Fruit fly (Drosophila melanogaster): ENCODE data around the gene Iru.
A peak's percentile ranks its signal among the peaks of the same experiment; 100 is the strongest.

The Iru gene

DNA sequence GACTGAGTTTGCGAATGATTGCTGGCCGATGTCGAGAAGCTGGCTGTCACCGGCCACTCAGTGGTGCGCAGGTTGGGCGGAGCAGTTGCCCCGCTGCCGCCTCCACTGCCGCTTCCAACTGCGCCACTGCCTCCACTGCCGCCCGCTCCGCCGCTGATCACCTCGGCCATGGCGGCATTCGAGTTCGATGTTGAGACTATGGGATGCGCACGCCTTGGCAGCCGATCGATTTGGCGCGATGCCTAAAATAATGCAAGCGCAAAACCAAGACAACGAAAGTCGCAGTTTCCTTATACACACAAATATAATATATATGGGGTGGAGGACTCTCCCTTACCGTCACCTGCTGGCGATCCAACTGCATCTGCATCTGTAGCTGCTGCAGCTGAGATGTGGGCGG, 5.5 kb downstream of the Iru start:
- no peak for TF ChIP-seq CTCF (optimal IDR thresholded peaks at IDR 0.05)
- TF ChIP-seq CG8478 (optimal IDR thresholded peaks at IDR 0.05), result no peak

DNA sequence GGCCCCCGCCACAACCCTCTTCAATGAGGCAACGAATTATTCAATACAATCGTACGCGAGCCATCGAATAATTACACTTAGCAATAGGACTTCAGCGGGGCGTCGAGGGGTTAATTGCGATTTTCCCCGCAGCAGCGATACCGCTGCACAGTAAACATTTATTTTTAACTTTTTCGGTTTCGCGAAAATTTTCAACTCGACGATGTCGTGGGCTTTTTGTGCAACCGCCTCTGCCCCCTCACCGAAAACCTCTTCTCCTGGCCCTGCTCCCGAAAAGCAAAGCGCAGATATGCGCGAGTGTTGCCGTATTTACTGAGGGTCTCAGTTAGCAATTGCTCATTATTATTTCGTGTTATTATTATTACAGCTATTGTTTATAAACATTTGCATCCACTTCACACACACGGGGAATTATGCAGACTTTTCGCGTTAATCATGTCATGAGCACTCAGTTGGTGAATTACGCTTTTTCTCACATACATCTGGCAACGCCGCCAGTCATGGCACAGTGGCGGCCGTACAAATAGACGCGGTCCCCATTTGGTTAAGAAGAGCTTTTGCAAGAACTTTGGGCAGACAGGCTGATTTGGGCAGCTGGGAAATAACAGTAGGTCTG, 7.6 kb downstream of the Iru start:
- no peak for TF ChIP-seq CTCF (optimal IDR thresholded peaks at IDR 0.05)
- no peak for TF ChIP-seq CG8478 (optimal IDR thresholded peaks at IDR 0.05)

DNA sequence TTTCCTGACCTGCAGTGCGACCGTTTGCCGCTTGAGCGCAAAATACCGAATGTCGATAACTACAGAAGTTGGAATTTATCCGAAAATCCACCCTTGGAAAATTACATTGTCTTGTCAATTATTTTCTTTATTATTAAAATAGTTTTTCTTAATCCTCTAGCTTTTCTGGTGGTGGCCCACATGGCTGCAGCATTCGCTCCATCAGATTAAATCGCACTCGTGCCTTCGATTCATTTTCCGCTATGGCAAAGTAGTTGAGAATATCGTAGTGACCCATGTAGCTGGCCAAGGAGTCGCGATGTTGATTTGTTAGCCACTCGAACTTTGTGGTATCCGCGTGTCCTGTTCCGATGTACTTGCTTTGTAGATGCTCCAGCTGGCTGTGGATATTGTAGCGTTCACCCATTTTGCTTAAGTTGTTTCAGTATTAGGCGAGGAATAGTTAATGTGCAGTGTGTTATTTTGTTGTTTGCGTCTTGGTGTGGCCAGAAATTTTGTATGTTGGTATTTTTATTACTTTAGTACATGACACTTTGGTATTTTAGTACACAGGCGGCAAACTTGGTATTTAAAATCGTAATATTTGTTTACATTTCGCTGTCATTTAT, 8.7 kb downstream of the Iru start, which contains the start of the genes Kcmf1, Sf3b5 and CG11986:
Kcmf1 (minus strand) TSS at position 51 of the 608 bp plus-strand sequence.
Sf3b5 (minus strand) TSS at position 483 of the 608 bp plus-strand sequence.
CG11986 (plus strand) TSS at position 588 of the 608 bp plus-strand sequence.
- TF ChIP-seq CG8478 (optimal IDR thresholded peaks at IDR 0.05), result no peak
- no peak for TF ChIP-seq CTCF (optimal IDR thresholded peaks at IDR 0.05)

DNA sequence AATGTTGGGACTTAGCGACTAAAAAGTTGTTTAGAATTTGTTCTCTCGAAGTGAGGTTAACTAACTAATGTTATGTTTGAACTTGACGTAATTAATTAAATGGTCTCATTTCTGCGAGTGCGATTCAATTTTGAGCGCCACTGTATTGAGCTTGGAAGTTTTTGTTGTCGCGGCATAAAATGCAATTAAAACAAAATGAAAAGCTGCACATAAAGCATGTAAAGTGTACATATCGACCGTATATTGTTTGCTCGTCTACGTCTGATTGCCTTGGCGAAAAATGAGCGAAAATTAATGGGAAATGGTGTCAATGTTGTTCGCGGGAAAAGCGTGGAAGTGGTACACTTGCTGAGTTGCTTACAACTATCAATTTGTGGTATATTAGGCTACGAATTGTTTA, 10.6 kb downstream of the Iru start:
- TF ChIP-seq CG8478 (optimal IDR thresholded peaks at IDR 0.05) (no peak), CTCF (optimal IDR thresholded peaks at IDR 0.05) (no peak)

DNA sequence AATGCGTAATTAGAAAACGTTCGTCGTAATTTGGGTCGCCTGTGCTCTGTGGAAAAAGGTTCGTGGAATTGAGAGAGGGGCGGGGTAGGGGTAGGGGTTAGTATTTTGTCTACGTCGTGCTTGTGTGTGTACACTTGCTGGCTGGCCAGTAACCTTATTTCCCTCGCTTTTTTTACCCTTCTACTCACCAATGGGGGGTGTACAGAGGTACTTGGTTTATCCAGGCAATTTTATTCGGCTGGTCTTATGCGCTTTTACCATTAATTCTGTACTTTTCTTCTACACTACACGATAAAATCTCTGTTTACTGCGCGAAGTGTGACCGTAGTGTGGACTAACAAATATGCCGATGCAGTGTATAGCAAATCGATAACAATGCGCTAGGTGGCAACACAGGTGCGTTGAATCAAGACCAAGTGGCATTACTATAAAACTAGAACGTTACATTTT, 13.5 kb downstream of the Iru start, which contains the start of gene tgo:
tgo (minus strand) TSS at position 334 of the 450 bp plus-strand sequence.
- TF ChIP-seq CG8478 (optimal IDR thresholded peaks at IDR 0.05) (no peak), CTCF (optimal IDR thresholded peaks at IDR 0.05) (peak; percentile 15 to 47)

DNA sequence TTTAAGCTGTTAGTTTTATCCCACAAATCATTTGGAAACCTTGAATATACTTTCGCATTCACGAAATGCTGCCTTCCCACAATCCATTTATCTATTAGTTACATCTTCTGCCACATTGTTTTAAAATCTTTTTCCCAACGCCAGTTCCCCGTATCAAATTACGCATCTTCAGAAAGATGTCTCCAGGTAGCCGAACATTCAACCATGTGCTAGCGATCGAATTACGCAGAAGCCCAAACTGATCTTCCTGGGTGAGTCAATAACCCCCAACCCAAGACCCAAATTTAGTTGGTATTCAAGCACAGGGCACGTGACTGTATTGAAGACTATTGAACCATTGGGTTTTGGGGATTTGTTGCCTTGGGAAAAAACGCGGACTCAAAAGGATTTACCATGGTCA, 17.7 kb downstream of the Iru start:
- no peak for TF ChIP-seq CG8478 (optimal IDR thresholded peaks at IDR 0.05)
- TF ChIP-seq CTCF (optimal IDR thresholded peaks at IDR 0.05), result no peak

DNA sequence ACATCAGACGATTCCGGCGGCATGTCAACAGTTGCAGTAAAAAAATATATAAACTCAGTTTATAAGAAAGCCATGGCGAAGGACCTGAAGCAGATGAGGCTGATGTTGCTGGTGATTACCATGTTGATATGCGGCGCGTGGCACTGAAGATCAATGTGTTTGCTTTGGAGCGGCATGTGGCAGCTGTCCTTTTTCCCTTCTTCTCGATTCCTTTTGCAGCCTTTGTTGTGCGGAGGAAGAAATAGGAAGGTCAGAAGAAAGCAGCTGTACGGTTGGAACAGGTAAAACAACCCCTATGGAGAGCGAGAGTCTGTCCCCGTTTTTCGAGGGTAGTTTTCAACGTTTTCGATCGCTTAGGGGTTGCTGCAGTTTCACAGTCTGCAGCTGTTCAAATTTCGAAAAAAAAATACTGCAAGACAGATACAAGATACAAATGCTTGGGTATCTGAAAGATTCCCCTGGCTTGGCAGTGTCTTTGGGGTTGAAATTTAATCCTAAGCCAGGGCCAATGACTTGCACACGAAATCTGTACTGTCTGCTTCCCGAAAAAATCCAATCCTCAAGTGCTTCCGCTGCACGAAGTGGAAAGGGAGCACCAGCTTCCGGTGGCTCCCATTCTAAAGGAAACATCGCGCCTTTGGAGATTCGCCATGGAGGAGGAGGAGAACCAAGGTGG, 18.7 kb downstream of the Iru start:
- no peak for TF ChIP-seq CTCF (optimal IDR thresholded peaks at IDR 0.05)
- TF ChIP-seq CG8478 (optimal IDR thresholded peaks at IDR 0.05), result no peak

DNA sequence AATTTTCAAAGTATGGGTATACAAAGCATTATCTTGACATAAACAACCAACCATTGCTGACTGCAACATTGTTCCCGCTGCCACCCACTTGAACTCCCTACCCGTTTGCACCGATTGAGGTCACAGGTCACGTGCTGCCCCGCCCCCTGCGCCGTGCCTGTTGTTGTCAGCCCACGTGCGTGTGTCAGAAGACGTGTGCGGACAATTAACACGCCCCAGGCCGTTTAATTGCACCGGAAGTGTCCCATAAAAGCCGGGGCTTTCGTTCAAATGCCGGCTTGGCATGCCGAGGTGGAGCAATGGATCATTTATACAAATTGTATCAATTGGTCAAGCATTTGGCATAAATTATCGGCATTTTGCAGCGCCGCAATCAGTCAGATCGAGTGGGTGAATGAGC, 20.8 kb downstream of the Iru start:
- no peak for TF ChIP-seq CG8478 (optimal IDR thresholded peaks at IDR 0.05)
- no peak for TF ChIP-seq CTCF (optimal IDR thresholded peaks at IDR 0.05)

DNA sequence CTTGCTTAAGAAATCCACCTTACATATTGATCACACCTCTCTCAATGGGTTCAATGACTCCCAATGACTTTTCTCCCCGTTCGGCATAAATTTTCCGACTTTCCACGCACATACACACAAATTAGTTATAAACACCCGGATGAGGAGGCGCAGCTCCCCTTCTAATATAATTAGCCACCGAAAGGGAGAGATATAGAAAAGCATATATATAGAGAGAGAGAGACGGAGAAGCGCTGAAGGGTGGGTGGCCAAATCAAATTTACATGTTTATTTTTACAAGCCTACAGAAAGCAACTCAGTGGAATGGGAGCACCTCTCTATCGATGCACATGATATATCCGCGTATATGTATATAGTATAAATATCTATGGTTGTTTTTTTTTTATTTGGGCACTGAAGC, 22.4 kb downstream of the Iru start:
- TF ChIP-seq CG8478 (optimal IDR thresholded peaks at IDR 0.05) (no peak), CTCF (optimal IDR thresholded peaks at IDR 0.05) (no peak)

DNA sequence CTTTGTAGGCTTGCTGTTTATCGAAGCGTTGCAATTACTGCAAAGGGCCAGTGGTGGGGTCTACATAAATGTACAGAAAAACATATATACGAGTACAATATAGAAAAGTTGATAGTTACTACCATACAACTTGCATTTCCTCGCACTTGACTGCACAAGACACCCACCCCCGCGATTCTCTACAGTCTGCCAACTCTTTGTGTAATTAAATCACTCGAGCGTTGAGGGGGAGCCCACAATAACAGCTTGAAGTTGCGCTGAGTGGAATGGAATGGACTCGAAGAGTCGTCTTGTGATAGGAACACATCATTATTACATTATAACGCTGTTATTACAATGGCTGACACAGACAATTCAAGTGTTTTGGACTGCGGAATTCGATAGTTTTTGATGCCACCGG, 23.2 kb downstream of the Iru start:
- TF ChIP-seq CTCF (optimal IDR thresholded peaks at IDR 0.05), result no peak
- TF ChIP-seq CG8478 (optimal IDR thresholded peaks at IDR 0.05), result no peak

DNA sequence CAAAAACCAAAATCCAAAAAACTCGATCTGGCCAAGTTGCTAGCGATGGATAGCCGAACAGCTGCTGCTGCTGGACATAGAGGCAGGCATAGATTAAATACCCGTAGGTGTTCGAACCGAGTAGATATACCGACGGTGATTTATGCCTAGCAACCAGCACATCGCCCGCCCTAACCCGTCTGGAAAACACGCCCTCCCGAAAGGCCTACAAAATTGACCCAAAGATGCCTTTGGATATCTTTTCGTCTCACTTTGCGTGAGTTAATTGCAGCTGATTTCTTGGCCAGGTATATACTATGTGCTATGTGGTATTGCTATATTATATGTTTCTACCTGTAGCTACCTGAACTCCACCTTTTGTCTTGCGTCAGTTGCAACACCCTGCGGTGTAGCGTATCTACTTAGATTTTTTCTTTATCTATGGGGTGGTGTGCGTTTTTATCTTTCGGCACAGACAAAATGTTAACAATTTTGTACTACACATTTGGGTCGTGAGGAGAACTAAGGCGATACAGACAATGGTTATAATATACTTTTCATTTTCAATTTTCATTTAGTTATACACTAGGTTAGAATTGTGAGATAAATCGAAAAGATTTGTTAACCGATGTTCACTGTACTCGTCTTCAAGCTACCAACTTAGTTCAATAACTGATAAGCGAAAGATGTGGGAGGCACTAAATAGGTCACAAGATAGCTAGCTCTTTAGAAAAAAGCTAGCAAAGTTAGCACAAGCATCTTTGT, 23.9 kb downstream of the Iru start:
- no peak for TF ChIP-seq CTCF (optimal IDR thresholded peaks at IDR 0.05)
- TF ChIP-seq CG8478 (optimal IDR thresholded peaks at IDR 0.05), result no peak

DNA sequence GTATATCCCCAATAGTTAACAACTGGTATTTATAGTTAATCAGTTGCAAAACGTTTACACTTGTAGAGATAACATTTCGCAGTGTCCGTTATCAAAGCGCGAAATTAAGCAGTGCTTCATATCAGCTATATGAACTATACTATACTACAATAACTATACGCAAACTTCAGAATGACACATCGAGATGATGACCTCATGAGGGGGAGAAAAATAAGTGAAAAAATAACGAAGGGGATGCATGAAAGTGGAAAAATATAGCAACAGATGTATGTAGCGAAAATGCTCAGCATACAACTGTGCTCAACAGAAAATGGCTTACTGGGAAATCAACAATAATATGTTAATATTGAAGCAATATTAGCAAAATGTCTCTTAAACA, 24.5 kb downstream of the Iru start:
- TF ChIP-seq CG8478 (optimal IDR thresholded peaks at IDR 0.05), result no peak
- no peak for TF ChIP-seq CTCF (optimal IDR thresholded peaks at IDR 0.05)

DNA sequence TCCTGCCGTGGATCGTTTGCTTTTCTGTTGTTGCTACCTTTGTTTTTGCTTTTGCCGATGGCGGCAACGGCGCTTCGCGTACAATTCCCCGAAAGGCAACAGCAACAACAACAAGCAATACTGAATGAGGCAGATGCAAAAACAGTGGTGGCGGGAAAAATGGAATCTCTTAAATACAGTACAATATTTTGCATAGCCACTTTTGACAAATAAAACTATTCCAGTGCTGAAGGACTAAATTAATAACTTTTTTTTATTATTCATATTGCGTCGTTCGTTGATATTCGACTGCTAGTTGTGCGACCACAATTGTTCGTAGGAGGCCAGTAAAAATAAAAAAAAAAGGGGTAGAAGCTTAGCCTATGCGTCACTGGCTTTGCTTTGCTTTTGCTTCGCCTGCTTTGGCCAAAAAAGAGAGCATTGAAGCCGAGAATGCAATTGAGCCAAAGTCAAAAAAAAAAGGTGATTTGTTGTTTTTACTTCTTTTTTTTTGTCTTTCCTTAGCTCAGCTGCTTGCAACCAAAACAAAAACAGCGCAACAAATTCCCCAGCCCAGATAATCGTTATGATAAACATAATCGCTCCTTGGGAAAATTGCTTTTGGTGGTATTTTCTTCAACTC, 25.7 kb downstream of the Iru start:
- TF ChIP-seq CG8478 (optimal IDR thresholded peaks at IDR 0.05), result no peak

DNA sequence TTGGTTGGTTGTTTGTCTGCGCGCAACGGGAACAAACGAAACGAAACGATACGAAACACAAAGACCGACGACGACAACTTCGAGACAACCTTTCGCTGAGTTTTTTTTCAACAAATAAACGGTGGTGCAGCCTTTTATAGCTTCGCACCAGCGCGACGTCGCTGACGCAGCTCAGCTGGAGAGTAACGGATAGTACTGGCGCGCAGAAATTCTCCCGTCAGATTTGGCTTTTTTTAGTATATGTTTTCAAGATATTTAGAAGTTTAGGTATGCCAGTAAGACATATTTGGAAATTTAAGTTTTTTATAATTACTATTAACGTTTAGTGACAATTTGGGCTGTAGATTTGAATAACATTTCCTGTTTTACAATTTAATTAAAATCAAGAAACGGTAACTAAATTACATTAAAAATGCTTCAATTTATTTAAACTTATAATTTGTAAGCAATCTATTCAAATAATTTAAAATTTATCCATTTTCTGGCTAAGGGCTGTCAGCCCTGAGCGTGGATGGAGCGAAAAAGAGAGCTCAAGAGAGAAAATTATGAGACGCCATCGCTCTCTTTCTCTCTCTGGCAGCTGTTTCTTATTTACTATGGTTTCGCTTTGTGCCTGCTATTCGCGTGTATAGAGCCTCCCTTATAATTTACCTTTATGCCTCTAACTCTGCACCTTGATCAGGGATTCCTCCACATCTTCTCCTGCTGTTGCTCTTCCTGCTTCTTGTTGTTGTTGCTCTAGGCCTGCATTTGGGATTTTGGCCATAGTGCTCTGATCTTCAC, 27.6 kb downstream of the Iru start:
- TF ChIP-seq CTCF (optimal IDR thresholded peaks at IDR 0.05), result no peak

Data from S2 (cell line).